Fruit fly (Drosophila melanogaster): Measurements from ENCODE around the gene omd.

omd gene

DNA sequence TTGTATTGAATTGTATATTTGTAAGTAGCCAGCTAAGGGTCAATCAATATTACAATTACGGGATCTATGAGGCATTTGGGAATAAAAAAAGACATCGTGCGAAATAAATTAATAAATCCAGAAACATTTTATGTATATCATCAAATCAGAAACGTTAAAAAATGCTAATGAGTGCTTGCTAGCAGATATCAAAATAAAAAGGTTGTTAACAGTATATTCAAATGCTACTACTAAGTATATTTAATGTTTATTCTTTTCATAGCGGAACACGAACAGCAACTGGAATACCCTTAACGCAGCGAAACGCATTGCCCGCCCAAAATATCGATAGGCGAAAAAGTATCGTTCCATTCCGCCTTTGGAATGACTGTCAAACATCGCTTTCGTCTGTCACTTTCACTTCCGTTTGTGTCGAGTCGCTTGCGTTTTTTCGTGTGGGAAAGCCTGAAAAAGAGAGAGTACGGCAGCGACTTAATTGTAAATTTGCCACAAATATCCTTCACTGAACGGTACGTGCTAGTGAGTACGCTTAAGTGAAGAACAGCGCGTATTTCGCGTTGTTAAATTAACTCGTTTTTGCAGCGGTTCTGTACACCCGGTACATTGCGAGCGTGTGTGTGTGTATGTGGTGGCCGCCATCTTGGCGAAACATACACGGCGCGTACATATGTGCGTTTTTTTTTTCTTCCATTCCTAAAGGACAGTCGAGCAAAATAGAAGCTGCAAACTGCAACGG lies 25.9 kb downstream of the omd start, which contains the start of gene B52 (continued):
- peak; percentile 35 for TF ChIP-seq CG9817 (tag; optimal IDR thresholded peaks at IDR 0.05)
- TF ChIP-seq CG17359 (tag; optimal IDR thresholded peaks at IDR 0.05), result peak; percentile 53
- peak; percentile 24 for TF ChIP-seq CG1792 (GFP tag; optimal IDR thresholded peaks at IDR 0.05)
- TF ChIP-seq MESR4 (GFP tag; optimal IDR thresholded peaks at IDR 0.05), result peak; percentile 97
- TF ChIP-seq Dref (GFP tag; IDR thresholded peaks at IDR 0.05), result peak; percentile 80
- no peak for TF ChIP-seq CG10565 (GFP tag; optimal IDR thresholded peaks at IDR 0.05)
- TF ChIP-seq corto (GFP tag; optimal IDR thresholded peaks at IDR 0.05), result no peak
- peak; percentile 34 for TF ChIP-seq fd3F (GFP tag; optimal IDR thresholded peaks at IDR 0.05)
- TF ChIP-seq CkIIα-i1 (GFP tag; IDR thresholded peaks at IDR 0.05), result no peak
- peak; percentile 83 for TF ChIP-seq CG1603 (tag; optimal IDR thresholded peaks at IDR 0.05)
- no peak for TF ChIP-seq pita (GFP tag; optimal IDR thresholded peaks at IDR 0.05)
- peak; percentile 62 for TF ChIP-seq sisA (GFP tag; IDR thresholded peaks at IDR 0.05)
- peak; percentile 60 for TF ChIP-seq Sry-δ (GFP tag; optimal IDR thresholded peaks at IDR 0.05)
- peak; percentile 43 for TF ChIP-seq CG6689 (GFP tag; IDR thresholded peaks at IDR 0.05)
- no peak for TF ChIP-seq twi (tag; optimal IDR thresholded peaks at IDR 0.05)
- peak; percentile 49 for TF ChIP-seq MBD-R2 (GFP tag; IDR thresholded peaks at IDR 0.05)
- TF ChIP-seq gsb-n (tag; optimal IDR thresholded peaks at IDR 0.05), result peak; percentile 61
- TF ChIP-seq Jarid2 (GFP tag; optimal IDR thresholded peaks at IDR 0.05), result peak; percentile 74
- peak; percentile 68 for TF ChIP-seq CG9932 (GFP tag; IDR thresholded peaks at IDR 0.05)
- TF ChIP-seq CG43689 (GFP tag; IDR thresholded peaks at IDR 0.05), result no peak
- no peak; the same call in 1 of the 2 replicates for TF ChIP-seq CG7372 (GFP tag; IDR thresholded peaks at IDR 0.05)
- peak; percentile 50 for TF ChIP-seq CoRest (tag; optimal IDR thresholded peaks at IDR 0.05)
- no peak for TF ChIP-seq danr (GFP tag; IDR thresholded peaks at IDR 0.05)
- peak; percentile 36 for TF ChIP-seq CG10366 (GFP tag; IDR thresholded peaks at IDR 0.05)
- no peak for TF ChIP-seq CG4820 (GFP tag; optimal IDR thresholded peaks at IDR 0.05)
- peak; percentile 65 for TF ChIP-seq Hsf (GFP tag; optimal IDR thresholded peaks at IDR 0.05)
- TF ChIP-seq Fer3 (tag; optimal IDR thresholded peaks at IDR 0.05), result peak; percentile 73
- peak; percentile 51 for TF ChIP-seq dmrt11E (tag; optimal IDR thresholded peaks at IDR 0.05)
- TF ChIP-seq usp (GFP tag; optimal IDR thresholded peaks at IDR 0.05), result no peak
- TF ChIP-seq Max (GFP tag; optimal IDR thresholded peaks at IDR 0.05), result peak; percentile 40
- no peak for TF ChIP-seq CG7556 (GFP tag; optimal IDR thresholded peaks at IDR 0.05)
- no peak for TF ChIP-seq pan (optimal IDR thresholded peaks at IDR 0.05)
- peak in 1 of 2 experiments; percentile 65 for TF ChIP-seq pan (GFP tag; optimal IDR thresholded peaks at IDR 0.05 in 1 of 2, IDR thresholded peaks at IDR 0.05 in 1 of 2)
- peak; percentile 49 for TF ChIP-seq lbe (GFP tag; optimal IDR thresholded peaks at IDR 0.05)
- no peak for TF ChIP-seq exex (tag; optimal IDR thresholded peaks at IDR 0.05)
- TF ChIP-seq CG17612 (GFP tag; IDR thresholded peaks at IDR 0.05), result peak; percentile 54; the same call in 1 of the 2 replicates
- peak; percentile 39 for TF ChIP-seq CG2202 (tag; optimal IDR thresholded peaks at IDR 0.05)
- peak; percentile 54 for TF ChIP-seq ATbp (GFP tag; optimal IDR thresholded peaks at IDR 0.05)
- no peak for TF ChIP-seq CG12942 (GFP tag; optimal IDR thresholded peaks at IDR 0.05)
- peak; percentile 47; the same call in 2 of the 3 replicates for TF ChIP-seq CG11093 (GFP tag; IDR thresholded peaks at IDR 0.05)
- peak; percentile 70 for TF ChIP-seq Hey (tag; optimal IDR thresholded peaks at IDR 0.05)
- TF ChIP-seq ase (GFP tag; IDR thresholded peaks at IDR 0.05), result peak; percentile 46; the same call in 1 of the 3 replicates
- peak; percentile 76 for TF ChIP-seq ssp (GFP tag; IDR thresholded peaks at IDR 0.05)
- no peak for TF ChIP-seq Sox102F (GFP tag; optimal IDR thresholded peaks at IDR 0.05)
- no peak for TF ChIP-seq Hmx (GFP tag; optimal IDR thresholded peaks at IDR 0.05)
- peak; percentile 29 for TF ChIP-seq CG10654 (GFP tag; optimal IDR thresholded peaks at IDR 0.05)
- peak; percentile 60 for TF ChIP-seq CG18599 (GFP tag; optimal IDR thresholded peaks at IDR 0.05)
- TF ChIP-seq hth (optimal IDR thresholded peaks at IDR 0.05), result no peak
- TF ChIP-seq gsb (GFP tag; IDR thresholded peaks at IDR 0.05), result peak; percentile 70
- no peak for TF ChIP-seq CG4360 (GFP tag; IDR thresholded peaks at IDR 0.05)
